Worm (Caenorhabditis elegans) whole organism, midembryonic: ENCODE results near the gene aly-1.

Source experiments
- T22C8.4 ChIP-seq: fragments of 200-800 bp; sonication (Bioruptor generic); IDR thresholded peaks from 2 replicates; pipeline ENCODE4 v1.3.6; 2022; ENCODE audit warnings: missing genetic modification characterization, missing compliant biosample characterization
- cog-1 ChIP-seq: sonication (generic microtip); optimal IDR thresholded peaks from 2 replicates; lab custom pipeline; 2016; ENCODE audit warnings: missing genetic modification characterization, missing compliant biosample characterization
- flt-1 ChIP-seq: fragments of 200-800 bp; sonication (Bioruptor generic); IDR thresholded peaks from 2 replicates; pipeline ENCODE4 v1.3.6; 2022; ENCODE audit warnings: missing genetic modification characterization, missing compliant biosample characterization
- klf-2 ChIP-seq: fragments of 200-800 bp; sonication (Bioruptor generic); conservative IDR thresholded peaks from 2 replicates; pipeline ENCODE4 v1.3.6; 2022; ENCODE audit warnings: missing genetic modification reagents, missing genetic modification characterization, missing compliant biosample characterization
- med-1 ChIP-seq: sonication (generic microtip); optimal IDR thresholded peaks from 2 replicates; lab custom pipeline; 2017; ENCODE audit warnings: missing genetic modification characterization, mild to moderate bottlenecking, missing compliant biosample characterization, antibody characterized with exemption, missing genetic modification reagents; ENCODE audit not compliant: insufficient read depth
- tab-1 ChIP-seq: fragments of 200-800 bp; sonication (Bioruptor generic); IDR thresholded peaks from 2 replicates; pipeline ENCODE4 v1.3.6; 2022; ENCODE audit warnings: missing genetic modification characterization, missing compliant biosample characterization
- ztf-23 ChIP-seq: fragments of 200-800 bp; sonication (Bioruptor generic); IDR thresholded peaks from 2 replicates; pipeline ENCODE4 v1.3.6; 2022; ENCODE audit warnings: missing genetic modification reagents, missing genetic modification characterization, missing compliant biosample characterization
- ztf-29 ChIP-seq: fragments of 200-800 bp; sonication (Bioruptor generic); IDR thresholded peaks from 2 replicates; pipeline ENCODE4 v1.3.6; 2022; ENCODE audit warnings: missing genetic modification reagents, missing genetic modification characterization, missing compliant biosample characterization

DNA sequence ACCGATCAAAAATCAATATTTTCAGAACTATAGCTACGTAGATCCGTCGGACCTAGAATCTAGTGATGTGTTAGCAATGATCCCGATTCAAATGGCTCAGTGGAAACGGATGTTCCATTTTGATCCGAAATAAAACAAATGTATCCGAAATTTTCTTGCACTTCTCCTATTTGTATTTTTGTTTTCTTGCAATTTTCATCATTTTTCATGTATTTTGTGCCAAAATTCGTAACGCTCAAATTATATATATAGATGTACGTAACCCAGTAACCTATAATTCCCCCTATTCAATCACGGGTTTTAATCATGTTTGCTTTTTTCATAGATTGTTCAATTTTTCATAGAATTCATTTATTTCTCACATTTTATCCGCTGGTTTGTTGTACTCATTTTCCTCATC lies 9.8 kb upstream of the aly-1 start, which contains the start of gene gldi-10:
- TF ChIP-seq ztf-23 (GFP tag; lab: Robert Waterston, UW): no peak
- no peak for TF ChIP-seq cog-1
- no peak for TF ChIP-seq tab-1 (GFP tag; lab: Robert Waterston, UW)
- TF ChIP-seq T22C8.4 (GFP tag; lab: Robert Waterston, UW): no peak
- TF ChIP-seq klf-2 (GFP tag; lab: Robert Waterston, UW): no peak
- no peak for TF ChIP-seq flt-1 (GFP tag; lab: Robert Waterston, UW)
- TF ChIP-seq ztf-29 (GFP tag; lab: Robert Waterston, UW): no peak
- no peak for TF ChIP-seq med-1 (GFP tag; lab: Kevin White, UChicago)
